Fruit fly (Drosophila melanogaster): ENCODE data around the gene bif.

Gene bif

dm6 chrX:11683480-11683879 lies 4.7 kb downstream of the bif start (continued):
- TF ChIP-seq Six4 (GFP tag; optimal IDR thresholded peaks at IDR 0.05) = no peak
- TF ChIP-seq cad (GFP tag; optimal IDR thresholded peaks at IDR 0.05) = no peak
- no peak for TF ChIP-seq gsb (GFP tag; IDR thresholded peaks at IDR 0.05)
- TF ChIP-seq HLH4C (GFP tag; IDR thresholded peaks at IDR 0.05; ENCODE audit: partially characterized antibody) = no peak
- no peak for TF ChIP-seq CG10209 (GFP tag; optimal IDR thresholded peaks at IDR 0.05)
- TF ChIP-seq CG12659 (GFP tag; optimal IDR thresholded peaks at IDR 0.05) = no peak
- peak; percentile 26 for TF ChIP-seq HmgZ (tag; optimal IDR thresholded peaks at IDR 0.05)
- TF ChIP-seq CG7357 (GFP tag; IDR thresholded peaks at IDR 0.05) = no peak
- TF ChIP-seq CG3847 (GFP tag; IDR thresholded peaks at IDR 0.05) = no peak
- TF ChIP-seq NK7.1 (GFP tag; optimal IDR thresholded peaks at IDR 0.05) = no peak
- no peak for TF ChIP-seq CG12104 (GFP tag; optimal IDR thresholded peaks at IDR 0.05)
- no peak for TF ChIP-seq H15 (GFP tag; IDR thresholded peaks at IDR 0.05)
- no peak for TF ChIP-seq Dll (GFP tag; IDR thresholded peaks at IDR 0.05; ENCODE audit: partially characterized antibody)
- TF ChIP-seq Camta (GFP tag; optimal IDR thresholded peaks at IDR 0.05) = no peak
- peak; percentile 54 for TF ChIP-seq GATAe (GFP tag; conservative IDR thresholded peaks at IDR 0.05)
- no peak for TF ChIP-seq Max (GFP tag; optimal IDR thresholded peaks at IDR 0.05)
- TF ChIP-seq CG30431 (GFP tag; optimal IDR thresholded peaks at IDR 0.05) = no peak
- TF ChIP-seq Hr78 (GFP tag; optimal IDR thresholded peaks at IDR 0.05) = no peak
- TF ChIP-seq CG11398 (GFP tag; optimal IDR thresholded peaks at IDR 0.05) = no peak
- TF ChIP-seq CG12769 (tag; optimal IDR thresholded peaks at IDR 0.05) = peak; percentile 12
- TF ChIP-seq cas (GFP tag; IDR thresholded peaks at IDR 0.05) = no peak
- no peak for TF ChIP-seq CG10959 (GFP tag; IDR thresholded peaks at IDR 0.05)
- no peak for TF ChIP-seq CG6854 (GFP tag; optimal IDR thresholded peaks at IDR 0.05)
- no peak for TF ChIP-seq CG30020 (tag; optimal IDR thresholded peaks at IDR 0.05)
- TF ChIP-seq Usf (GFP tag; optimal IDR thresholded peaks at IDR 0.05) = no peak
- TF ChIP-seq grau (tag; optimal IDR thresholded peaks at IDR 0.05) = no peak
- no peak for TF ChIP-seq D19A (tag; optimal IDR thresholded peaks at IDR 0.05)
- peak; percentile 16; the same call in 1 of the 2 replicates for TF ChIP-seq chm (GFP tag; IDR thresholded peaks at IDR 0.05)
- TF ChIP-seq pzg (GFP tag; optimal IDR thresholded peaks at IDR 0.05) = no peak
- TF ChIP-seq ro (GFP tag; IDR thresholded peaks at IDR 0.05) = no peak
- no peak for TF ChIP-seq Awh (GFP tag; IDR thresholded peaks at IDR 0.05)
- no peak for TF ChIP-seq CG4328 (GFP tag; optimal IDR thresholded peaks at IDR 0.05)
- no peak for TF ChIP-seq Hand (GFP tag; optimal IDR thresholded peaks at IDR 0.05)
- TF ChIP-seq ci (GFP tag; IDR thresholded peaks at IDR 0.05) = 0 out of 3 replicates have a peak, but pooled peaks have one; percentile 30
- no peak for TF ChIP-seq dmrt11E (tag; optimal IDR thresholded peaks at IDR 0.05)
- TF ChIP-seq hbn (GFP tag; IDR thresholded peaks at IDR 0.05; ENCODE audit: partially characterized antibody) = no peak
- TF ChIP-seq Gsc (GFP tag; IDR thresholded peaks at IDR 0.05) = no peak
- TF ChIP-seq esg (GFP tag; conservative IDR thresholded peaks at IDR 0.05) = no peak
- no peak for TF ChIP-seq CHES-1-like (GFP tag; optimal IDR thresholded peaks at IDR 0.05)
- no peak for TF ChIP-seq ssp (GFP tag; IDR thresholded peaks at IDR 0.05)
- TF ChIP-seq B-H1 (GFP tag; IDR thresholded peaks at IDR 0.05) = no peak
- 0 out of 2 replicates have a peak, but pooled peaks have one; percentile 17 for TF ChIP-seq CG9932 (GFP tag; IDR thresholded peaks at IDR 0.05)
- TF ChIP-seq CG4730 (GFP tag; IDR thresholded peaks at IDR 0.05) = no peak
- TF ChIP-seq CG12942 (GFP tag; optimal IDR thresholded peaks at IDR 0.05) = no peak
- no peak for TF ChIP-seq Abd-B (GFP tag; optimal IDR thresholded peaks at IDR 0.05)
- TF ChIP-seq Vsx1 (GFP tag; optimal IDR thresholded peaks at IDR 0.05) = no peak
- no peak for TF ChIP-seq fd3F (GFP tag; optimal IDR thresholded peaks at IDR 0.05)
- no peak for TF ChIP-seq CG4282 (GFP tag; optimal IDR thresholded peaks at IDR 0.05)
- no peak for TF ChIP-seq CG13775 (GFP tag; optimal IDR thresholded peaks at IDR 0.05)
- no peak for TF ChIP-seq CG1603 (tag; optimal IDR thresholded peaks at IDR 0.05)
- no peak for TF ChIP-seq CG14667 (GFP tag; IDR thresholded peaks at IDR 0.05)
- TF ChIP-seq psq (GFP tag; optimal IDR thresholded peaks at IDR 0.05) = no peak

Data from whole organism, embryonic.